Worm (Caenorhabditis elegans) whole organism, L2 larva: ENCODE data around the gene vig-1.

Experiments
- alr-1 ChIP-seq: fragments of 150-350 bp; optimal IDR thresholded peaks from 2 replicates; lab custom pipeline; 2014; ENCODE audit warnings: missing biosample characterization, missing genetic modification characterization
- ama-1 ChIP-seq: fragments of 150-350 bp; optimal IDR thresholded peaks from 2 replicates; lab custom pipeline; 2018; ENCODE audit warnings: inconsistent platforms
- blmp-1 ChIP-seq: sonication (generic microtip); optimal IDR thresholded peaks from 2 replicates; lab custom pipeline; 2017; ENCODE audit warnings: missing genetic modification characterization, mild to moderate bottlenecking, missing compliant biosample characterization, antibody characterized with exemption, moderate library complexity; ENCODE audit not compliant: insufficient read depth
- ceh-82 ChIP-seq: fragments of 150-350 bp; optimal IDR thresholded peaks from 2 replicates; lab custom pipeline; 2014; ENCODE audit warnings: missing biosample characterization, missing genetic modification characterization
- elt-3 ChIP-seq: sonication (generic microtip); optimal IDR thresholded peaks from 2 replicates; lab custom pipeline; 2017; ENCODE audit warnings: missing biosample characterization, missing genetic modification characterization
- fos-1 ChIP-seq: fragments of 150-350 bp; optimal IDR thresholded peaks from 2 replicates; lab custom pipeline; 2014; ENCODE audit warnings: missing biosample characterization, missing genetic modification characterization
- nhr-11 ChIP-seq: fragments of 150-350 bp; optimal IDR thresholded peaks from 2 replicates; lab custom pipeline; 2014; ENCODE audit warnings: missing biosample characterization, missing genetic modification characterization
- nhr-237 ChIP-seq: fragments of 150-350 bp; optimal IDR thresholded peaks from 2 replicates; lab custom pipeline; 2014; ENCODE audit warnings: missing biosample characterization, missing genetic modification characterization
- nhr-25 ChIP-seq: fragments of 150-350 bp; sonication (generic microtip); optimal IDR thresholded peaks from 3 replicates; lab custom pipeline; 2014; ENCODE audit warnings: missing biosample characterization, missing genetic modification characterization
- nhr-6 ChIP-seq: fragments of 150-350 bp; optimal IDR thresholded peaks from 2 replicates; lab custom pipeline; 2014; ENCODE audit warnings: missing biosample characterization, missing genetic modification characterization
- sma-3 ChIP-seq: sonication (generic microtip); optimal IDR thresholded peaks from 2 replicates; lab custom pipeline; 2016; ENCODE audit warnings: missing genetic modification reagents, missing genetic modification characterization, missing compliant biosample characterization
- unc-62 ChIP-seq: fragments of 150-350 bp; optimal IDR thresholded peaks from 2 replicates; lab custom pipeline; 2014; ENCODE audit warnings: missing biosample characterization, missing genetic modification reagents, missing genetic modification characterization
- ztf-4 ChIP-seq: fragments of 150-350 bp; optimal IDR thresholded peaks from 2 replicates; lab custom pipeline; 2014; ENCODE audit warnings: missing biosample characterization, missing genetic modification characterization

DNA sequence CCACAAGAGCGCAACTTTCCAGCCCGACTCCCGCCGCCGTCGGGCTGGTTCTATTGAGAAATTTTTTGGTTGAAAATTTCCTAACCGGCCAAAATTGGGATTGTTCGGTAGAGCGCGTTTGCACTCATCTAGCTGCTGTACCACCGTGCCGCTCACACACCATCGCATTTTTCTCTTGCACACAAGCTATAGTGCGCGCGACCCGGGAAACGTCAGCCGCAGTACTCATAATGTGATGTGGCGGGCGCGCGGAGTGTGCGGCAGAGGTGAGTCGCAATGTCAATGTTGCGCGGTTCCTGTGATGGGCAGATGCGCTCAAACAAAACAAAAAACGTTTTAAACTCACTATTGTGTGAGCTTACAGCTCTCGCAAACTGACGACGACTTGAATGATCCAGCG, 35.9 kb upstream of the vig-1 start:
- TF ChIP-seq nhr-6 (tag; lab: Kevin White, UChicago) (no peak), nhr-11 (tag; lab: Kevin White, UChicago) (no peak), nhr-237 (tag; lab: Kevin White, UChicago) (no peak), alr-1 (no peak), fos-1 (tag; lab: Kevin White, UChicago) (no peak), ceh-82 (tag; lab: Kevin White, UChicago) (no peak), ama-1 (no peak), elt-3 (tag; lab: Kevin White, UChicago) (no peak), unc-62 (GFP tag; lab: Kevin White, UChicago) (no peak), sma-3 (GFP tag; lab: Kevin White, UChicago) (no peak), nhr-25 (tag; lab: Kevin White, UChicago) (no peak), ztf-4 (tag; lab: Kevin White, UChicago) (no peak), blmp-1 (tag; lab: Kevin White, UChicago) (no peak)
